Fruit fly (Drosophila melanogaster) whole organism, embryonic: Measurements from ENCODE around the gene CG14718.

Experiments used
- Trl ChIP-seq, 3 experiments: fragments of >200 bp in 2 of 3; fragments of 200-800 bp in 1 of 3; sonication (Bioruptor generic) in 1 of 3; optimal IDR thresholded peaks; 2 replicates in 1 of 3; 3 replicates in 2 of 3; lab custom pipeline; 2016 to 2017; ENCODE audit warnings: missing biosample characterization in 1 of 3, missing genetic modification characterization in 1 of 3
- crc ChIP-seq: fragments of 200-800 bp; sonication (Bioruptor generic); optimal IDR thresholded peaks from 2 replicates; lab custom pipeline; 2016; ENCODE audit warnings: missing biosample characterization, missing genetic modification characterization
- luna ChIP-seq: fragments of 200-800 bp; sonication (Bioruptor generic); optimal IDR thresholded peaks from 2 replicates; lab custom pipeline; 2016; ENCODE audit warnings: missing biosample characterization, missing genetic modification characterization
- psq ChIP-seq: fragments of 200-800 bp; sonication (Bioruptor generic); optimal IDR thresholded peaks from 2 replicates; lab custom pipeline; 2017; ENCODE audit warnings: missing biosample characterization, missing genetic modification characterization
- sima ChIP-seq: fragments of 200-800 bp; sonication (Bioruptor generic); optimal IDR thresholded peaks from 2 replicates; lab custom pipeline; 2016; ENCODE audit warnings: missing biosample characterization, missing genetic modification characterization

DNA sequence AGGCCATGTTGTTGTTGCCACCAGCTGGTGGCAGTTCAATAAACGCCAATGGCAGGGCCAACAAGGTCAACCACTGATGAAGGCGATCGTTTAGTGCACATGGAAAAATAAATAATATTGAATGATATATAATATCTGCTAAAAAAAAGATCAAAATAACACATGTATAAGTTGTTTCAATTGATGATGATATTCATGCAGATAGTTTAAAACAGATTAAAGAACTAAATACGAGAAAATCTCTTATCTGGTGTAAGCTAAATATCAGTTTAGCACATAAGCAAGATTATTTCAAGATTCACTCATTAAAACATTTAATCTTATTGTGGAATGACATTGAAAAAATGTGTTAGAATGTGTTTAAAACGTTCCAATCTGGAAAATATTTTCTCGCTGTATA lies 37.0 kb upstream of the CG14718 start:
- TF ChIP-seq luna (GFP tag; lab: Kevin White, UChicago) (no peak), Trl (optimal IDR thresholded peaks at IDR 0.05; lab: Kevin White, UChicago) (no peak), Trl (GFP tag; optimal IDR thresholded peaks at IDR 0.05; lab: Kevin White, UChicago) (no peak), sima (GFP tag; lab: Kevin White, UChicago) (no peak), crc (no peak), psq (GFP tag; lab: Kevin White, UChicago) (no peak)
